Worm (Caenorhabditis elegans) whole organism, late embryonic: ENCODE measurements around the gene F40C5.1.

ENCODE experiments used
- C08G9.2 ChIP-seq: sonication (generic microtip); optimal IDR thresholded peaks from 2 replicates; lab custom pipeline; 2016; ENCODE audit warnings: mild to moderate bottlenecking, missing genetic modification characterization, moderate library complexity, missing compliant biosample characterization
- C38D4.7 ChIP-seq: fragments of 200-800 bp; sonication (Bioruptor generic); optimal IDR thresholded peaks from 2 replicates; lab custom pipeline; 2018; ENCODE audit warnings: mild to moderate bottlenecking, missing genetic modification characterization, moderate library complexity, missing compliant biosample characterization
- K09A11.1 ChIP-seq: sonication (generic microtip); optimal IDR thresholded peaks from 2 replicates; lab custom pipeline; 2017; ENCODE audit warnings: antibody characterized with exemption, mild to moderate bottlenecking, missing genetic modification characterization, missing compliant biosample characterization; ENCODE audit not compliant: insufficient read depth
- T23F11.4 ChIP-seq: fragments of 200-800 bp; sonication (Bioruptor generic); optimal IDR thresholded peaks from 2 replicates; lab custom pipeline; 2018; ENCODE audit warnings: mild to moderate bottlenecking, missing genetic modification characterization, missing compliant biosample characterization
- Y22D7AL.16 ChIP-seq: sonication (generic microtip); optimal IDR thresholded peaks from 2 replicates; lab custom pipeline; 2016; ENCODE audit warnings: missing genetic modification characterization, missing compliant biosample characterization
- ama-1 ChIP-seq: fragments of 150-350 bp; optimal IDR thresholded peaks from 2 replicates; lab custom pipeline; 2014
- ceh-14 ChIP-seq: sonication (generic microtip); optimal IDR thresholded peaks from 2 replicates; lab custom pipeline; 2016; ENCODE audit warnings: missing genotype, missing genetic modification characterization, missing compliant biosample characterization
- ceh-19 ChIP-seq: fragments of 200-800 bp; sonication (Bioruptor generic); optimal IDR thresholded peaks from 2 replicates; lab custom pipeline; 2018; ENCODE audit warnings: mild to moderate bottlenecking, missing genetic modification characterization, missing compliant biosample characterization
- ceh-2 ChIP-seq: sonication (generic microtip); optimal IDR thresholded peaks from 2 replicates; lab custom pipeline; 2016; ENCODE audit warnings: missing genotype, missing genetic modification characterization, missing compliant biosample characterization
- ceh-30 ChIP-seq: fragments of 150-350 bp; optimal IDR thresholded peaks from 2 replicates; lab custom pipeline; 2014; ENCODE audit warnings: missing biosample characterization, missing genetic modification characterization
- ceh-31 ChIP-seq: sonication (generic microtip); optimal IDR thresholded peaks from 2 replicates; lab custom pipeline; 2016; ENCODE audit warnings: missing genetic modification characterization, missing compliant biosample characterization
- ceh-34 ChIP-seq: sonication (generic microtip); optimal IDR thresholded peaks from 2 replicates; lab custom pipeline; 2016; ENCODE audit warnings: mild to moderate bottlenecking, missing genetic modification characterization, missing compliant biosample characterization
- ceh-45 ChIP-seq: fragments of 200-800 bp; sonication (Bioruptor generic); IDR thresholded peaks from 2 replicates; pipeline ENCODE4 v1.3.6; 2022; ENCODE audit warnings: missing genetic modification reagents, missing genetic modification characterization, missing compliant biosample characterization
- ceh-48 ChIP-seq: sonication (generic microtip); optimal IDR thresholded peaks from 2 replicates; lab custom pipeline; 2016; ENCODE audit warnings: missing genetic modification characterization, inconsistent platforms, missing compliant biosample characterization
- ceh-9 ChIP-seq: sonication (generic microtip); optimal IDR thresholded peaks from 2 replicates; lab custom pipeline; 2016; ENCODE audit warnings: mild to moderate bottlenecking, missing genetic modification characterization, inconsistent platforms, missing compliant biosample characterization
- dmd-4 ChIP-seq: sonication (generic microtip); optimal IDR thresholded peaks from 2 replicates; lab custom pipeline; 2016; ENCODE audit warnings: borderline replicate concordance, missing genetic modification characterization, missing compliant biosample characterization
- elt-2 ChIP-seq: sonication (generic microtip); optimal IDR thresholded peaks from 2 replicates; lab custom pipeline; 2016; ENCODE audit warnings: missing genetic modification reagents, missing genetic modification characterization, missing compliant biosample characterization
- elt-4 ChIP-seq: sonication (generic microtip); optimal IDR thresholded peaks from 2 replicates; lab custom pipeline; 2016; ENCODE audit warnings: missing genetic modification characterization, missing compliant biosample characterization
- ets-4 ChIP-seq: sonication (generic microtip); optimal IDR thresholded peaks from 2 replicates; lab custom pipeline; 2016; ENCODE audit warnings: missing genetic modification characterization, missing compliant biosample characterization
- eyg-1 ChIP-seq: sonication (generic microtip); optimal IDR thresholded peaks from 2 replicates; lab custom pipeline; 2016; ENCODE audit warnings: missing genotype, missing genetic modification characterization, missing compliant biosample characterization
- fkh-10 ChIP-seq: fragments of 150-350 bp; optimal IDR thresholded peaks from 2 replicates; lab custom pipeline; 2014; ENCODE audit warnings: missing biosample characterization, missing genetic modification reagents, missing genetic modification characterization
- hlh-13 ChIP-seq: fragments of 200-800 bp; sonication (Bioruptor generic); optimal IDR thresholded peaks from 2 replicates; lab custom pipeline; 2018; ENCODE audit warnings: mild to moderate bottlenecking, missing genetic modification characterization, missing compliant biosample characterization
- hlh-15 ChIP-seq: sonication (generic microtip); optimal IDR thresholded peaks from 2 replicates; lab custom pipeline; 2016; ENCODE audit warnings: missing genetic modification characterization, missing compliant biosample characterization
- hlh-6 ChIP-seq: sonication (generic microtip); optimal IDR thresholded peaks from 2 replicates; lab custom pipeline; 2016; ENCODE audit warnings: missing genotype, missing genetic modification characterization, missing compliant biosample characterization
- lim-6 ChIP-seq: sonication (generic microtip); optimal IDR thresholded peaks from 2 replicates; lab custom pipeline; 2016; ENCODE audit warnings: missing genetic modification characterization, missing compliant biosample characterization
- lin-11 ChIP-seq: fragments of 200-800 bp; sonication (Bioruptor generic); optimal IDR thresholded peaks from 2 replicates; lab custom pipeline; 2018; ENCODE audit warnings: mild to moderate bottlenecking, missing genetic modification characterization, missing compliant biosample characterization
- madf-2 ChIP-seq: sonication (generic microtip); optimal IDR thresholded peaks from 2 replicates; lab custom pipeline; 2017; ENCODE audit warnings: missing genetic modification characterization, missing compliant biosample characterization
- mec-3 ChIP-seq: sonication (generic microtip); optimal IDR thresholded peaks from 2 replicates; lab custom pipeline; 2016; ENCODE audit warnings: borderline replicate concordance, missing genetic modification characterization, missing compliant biosample characterization
- nfya-1 ChIP-seq: sonication (generic microtip); optimal IDR thresholded peaks from 2 replicates; lab custom pipeline; 2017; ENCODE audit warnings: missing genetic modification characterization, mild to moderate bottlenecking, missing compliant biosample characterization, antibody characterized with exemption, moderate library complexity
- nhr-11 ChIP-seq: fragments of 150-350 bp; optimal IDR thresholded peaks from 2 replicates; lab custom pipeline; 2014; ENCODE audit warnings: missing biosample characterization, missing genetic modification characterization
- nhr-232 ChIP-seq: sonication (generic microtip); optimal IDR thresholded peaks from 2 replicates; lab custom pipeline; 2016; ENCODE audit warnings: missing genetic modification characterization, missing compliant biosample characterization
- pat-9 ChIP-seq: fragments of 200-800 bp; sonication (Bioruptor generic); optimal IDR thresholded peaks from 2 replicates; lab custom pipeline; 2018; ENCODE audit warnings: mild to moderate bottlenecking, missing genetic modification characterization, moderate library complexity, missing compliant biosample characterization
- pha-2 ChIP-seq: sonication (generic microtip); optimal IDR thresholded peaks from 2 replicates; lab custom pipeline; 2017; ENCODE audit warnings: mild to moderate bottlenecking, missing genetic modification characterization, missing compliant biosample characterization
- pqm-1 ChIP-seq: sonication (generic microtip); optimal IDR thresholded peaks from 2 replicates; lab custom pipeline; 2016; ENCODE audit warnings: missing genetic modification characterization, missing compliant biosample characterization
- ref-2 ChIP-seq: sonication (generic microtip); optimal IDR thresholded peaks from 2 replicates; lab custom pipeline; 2016; ENCODE audit warnings: missing genetic modification characterization, missing compliant biosample characterization
- sdc-2 ChIP-seq: sonication (generic microtip); optimal IDR thresholded peaks from 2 replicates; lab custom pipeline; 2016; ENCODE audit warnings: missing genotype, missing genetic modification characterization, missing compliant biosample characterization
- sox-4 ChIP-seq: sonication (generic microtip); optimal IDR thresholded peaks from 2 replicates; lab custom pipeline; 2017; ENCODE audit warnings: mild to moderate bottlenecking, missing genetic modification characterization, inconsistent platforms, missing compliant biosample characterization
- syd-9 ChIP-seq: sonication (generic microtip); optimal IDR thresholded peaks from 2 replicates; lab custom pipeline; 2016; ENCODE audit warnings: mild to moderate bottlenecking, missing genetic modification characterization, moderate library complexity, missing compliant biosample characterization
- tbx-7 ChIP-seq: sonication (generic microtip); optimal IDR thresholded peaks from 2 replicates; lab custom pipeline; 2016; ENCODE audit warnings: missing genotype, missing genetic modification characterization, missing compliant biosample characterization
- ttx-3 ChIP-seq: sonication (generic microtip); optimal IDR thresholded peaks from 2 replicates; lab custom pipeline; 2016; ENCODE audit warnings: missing genetic modification reagents, missing genetic modification characterization, missing compliant biosample characterization
- unc-3 ChIP-seq, 2 experiments: fragments of 200-800 bp in 1 of 2; sonication (Bioruptor generic) in 1 of 2; sonication (generic microtip) in 1 of 2; conservative IDR thresholded peaks in 1 of 2; optimal IDR thresholded peaks in 1 of 2; 2 replicates each; pipeline versions ENCODE4 v1.3.6 to Lab custom; 2016 to 2022; ENCODE audit warnings: missing compliant biosample characterization in 2 of 2, missing genetic modification characterization in 2 of 2, missing genetic modification reagents in 1 of 2
- unc-55 ChIP-seq: sonication (generic microtip); optimal IDR thresholded peaks from 2 replicates; lab custom pipeline; 2017; ENCODE audit warnings: missing biosample characterization, missing genetic modification reagents, missing genetic modification characterization
- zip-5 ChIP-seq: sonication (generic microtip); optimal IDR thresholded peaks from 2 replicates; lab custom pipeline; 2016; ENCODE audit warnings: missing genetic modification characterization, missing compliant biosample characterization
- ztf-16 ChIP-seq: sonication (generic microtip); optimal IDR thresholded peaks from 2 replicates; lab custom pipeline; 2017; ENCODE audit warnings: missing genetic modification characterization, missing compliant biosample characterization

Gene F40C5.1

ce11 chrV:3543344-3543743, 29.2 kb upstream of the F40C5.1 start, which contains the start of gene nhr-222:
Gene nhr-222, minus strand, starts transcription at chrV:3543444.
- TF ChIP-seq Y22D7AL.16 (tag; lab: Kevin White, UChicago) (no peak), lin-11 (tag; lab: Kevin White, UChicago) (no peak), ceh-2 (tag; lab: Kevin White, UChicago) (no peak), ets-4 (tag; lab: Kevin White, UChicago) (no peak), elt-4 (tag; lab: Kevin White, UChicago) (no peak), hlh-13 (no peak), T23F11.4 (GFP tag; lab: Kevin White, UChicago) (no peak), pqm-1 (tag; lab: Kevin White, UChicago) (no peak), pha-2 (tag; lab: Kevin White, UChicago) (no peak), ztf-16 (tag; lab: Kevin White, UChicago) (no peak), ceh-45 (GFP tag; lab: Robert Waterston, UW) (no peak), fkh-10 (GFP tag; lab: Kevin White, UChicago) (no peak), nhr-11 (no peak)

ce11 chrV:3546517-3546916, 26.0 kb upstream of the F40C5.1 start, which contains the start of gene srbc-68:
Gene srbc-68, minus strand, starts transcription at chrV:3546617.
- TF ChIP-seq ceh-9 (tag; lab: Kevin White, UChicago) (no peak), T23F11.4 (GFP tag; lab: Kevin White, UChicago) (no peak), dmd-4 (tag; lab: Kevin White, UChicago) (no peak), tbx-7 (tag; lab: Kevin White, UChicago) (no peak), lim-6 (no peak), C08G9.2 (no peak), K09A11.1 (tag; lab: Kevin White, UChicago) (no peak), ama-1 (lab: Kevin White, UChicago) (no peak), pat-9 (tag; lab: Kevin White, UChicago) (no peak), C38D4.7 (no peak), Y22D7AL.16 (tag; lab: Kevin White, UChicago) (no peak), zip-5 (tag; lab: Kevin White, UChicago) (no peak)

- TF ChIP-seq sox-4 (no peak), Y22D7AL.16 (tag; lab: Kevin White, UChicago) (no peak), nfya-1 (tag; lab: Kevin White, UChicago) (no peak), ceh-14 (tag; lab: Kevin White, UChicago) (no peak), fkh-10 (GFP tag; lab: Kevin White, UChicago) (no peak), T23F11.4 (GFP tag; lab: Kevin White, UChicago) (no peak), ceh-48 (tag; lab: Kevin White, UChicago) (no peak), mec-3 (tag; lab: Kevin White, UChicago) (no peak), hlh-6 (no peak), ceh-31 (no peak), madf-2 (tag; lab: Kevin White, UChicago) (no peak), pha-2 (tag; lab: Kevin White, UChicago) (no peak), elt-2 (tag; lab: Kevin White, UChicago) (no peak), eyg-1 (tag; lab: Kevin White, UChicago) (no peak), hlh-15 (tag; lab: Kevin White, UChicago) (no peak), ceh-45 (GFP tag; lab: Robert Waterston, UW) (no peak), unc-3 (GFP tag; conservative IDR thresholded peaks at IDR 0.05; lab: Robert Waterston, UW) (no peak), unc-3 (tag; optimal IDR thresholded peaks at IDR 0.05; lab: Kevin White, UChicago) (no peak), lim-6 (no peak)
- TF ChIP-seq, all 69 proteins: peak for 0
Observed at ce11 chrV:3548798-3549197, 23.7 kb upstream of the F40C5.1 start, which contains the start of gene srw-130. Gene srw-130, minus strand, starts transcription at chrV:3548898.

- no peak for TF ChIP-seq dmd-4 (tag; lab: Kevin White, UChicago)
- TF ChIP-seq syd-9 (tag; lab: Kevin White, UChicago): no peak
- TF ChIP-seq ceh-19 (GFP tag; lab: Kevin White, UChicago): no peak
- TF ChIP-seq ttx-3 (tag; lab: Kevin White, UChicago): no peak
- TF ChIP-seq ceh-45 (GFP tag; lab: Robert Waterston, UW): no peak
- TF ChIP-seq ets-4 (tag; lab: Kevin White, UChicago): no peak
- TF ChIP-seq ceh-34: no peak
- no peak for TF ChIP-seq K09A11.1 (tag; lab: Kevin White, UChicago)
- no peak for TF ChIP-seq unc-55 (GFP tag; lab: Kevin White, UChicago)
- TF ChIP-seq ceh-30 (tag; lab: Kevin White, UChicago): no peak
- no peak for TF ChIP-seq sdc-2 (tag; lab: Kevin White, UChicago)
- no peak for TF ChIP-seq ztf-16 (tag; lab: Kevin White, UChicago)
- no peak for TF ChIP-seq ref-2
- no peak for TF ChIP-seq nhr-232 (tag; lab: Kevin White, UChicago)
- no peak for TF ChIP-seq ceh-9 (tag; lab: Kevin White, UChicago)
Observed at ce11 chrV:3549553-3549952, 23.0 kb upstream of the F40C5.1 start, which contains the start of gene sri-21. Gene sri-21, plus strand, starts transcription at chrV:3549853.
